Worm (Caenorhabditis elegans): ENCODE results near the gene F46G11.4.

DNA sequence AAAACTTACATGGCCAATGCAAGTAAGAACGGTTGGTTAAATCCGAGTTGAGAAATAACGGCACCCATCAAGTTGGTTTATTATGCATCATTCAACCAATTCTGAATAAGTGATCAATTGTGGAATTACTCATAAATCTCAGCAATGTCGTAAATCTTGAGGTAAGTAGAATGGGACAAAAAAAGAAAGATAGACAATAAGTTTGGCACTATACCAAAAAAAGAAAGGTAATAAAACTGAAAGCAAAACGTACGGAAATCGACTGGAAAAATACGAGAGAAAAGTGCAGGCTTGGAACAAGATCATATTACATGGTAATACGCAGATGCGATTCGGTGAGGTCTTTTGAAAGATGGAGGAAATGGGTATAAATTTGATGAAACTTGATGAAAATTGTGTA is at the start of gene F46G11.4:
- TF ChIP-seq ces-1 (GFP tag; optimal IDR thresholded peaks at IDR 0.05) = no peak
- TF ChIP-seq mdt-29 (GFP tag; IDR thresholded peaks at IDR 0.05) = no peak
- TF ChIP-seq fkh-10 (GFP tag; optimal IDR thresholded peaks at IDR 0.05) = no peak
- no peak for TF ChIP-seq ztf-7 (tag; optimal IDR thresholded peaks at IDR 0.05)
- no peak for TF ChIP-seq hlh-30 (tag; optimal IDR thresholded peaks at IDR 0.05; ENCODE audit: insufficient read depth)
- no peak for TF ChIP-seq skn-1 (tag; optimal IDR thresholded peaks at IDR 0.05)
- TF ChIP-seq unc-62 (GFP tag; optimal IDR thresholded peaks at IDR 0.05 in 1 of 2) = peak in 1 of 2 experiments; percentile 85
- TF ChIP-seq unc-62 (tag; optimal IDR thresholded peaks at IDR 0.05) = no peak
- TF ChIP-seq ceh-82 (tag; optimal IDR thresholded peaks at IDR 0.05) = no peak

Measured in whole organism, L4 larva.